Worm (Caenorhabditis elegans) whole organism, early embryonic: ENCODE data around the gene C09B8.4.

Experiments
- B0310.2 ChIP-seq: sonication (generic microtip); optimal IDR thresholded peaks from 2 replicates; lab custom pipeline; 2016; ENCODE audit warnings: mild to moderate bottlenecking, missing genetic modification characterization, missing compliant biosample characterization
- F13C5.2 ChIP-seq: sonication (generic microtip); optimal IDR thresholded peaks from 2 replicates; lab custom pipeline; 2017; ENCODE audit warnings: mild to moderate bottlenecking, missing genetic modification characterization, inconsistent platforms, missing compliant biosample characterization
- aly-1 ChIP-seq: sonication (generic microtip); optimal IDR thresholded peaks from 2 replicates; lab custom pipeline; 2016; ENCODE audit warnings: missing genetic modification characterization, missing compliant biosample characterization
- ama-1 ChIP-seq: fragments of 150-350 bp; optimal IDR thresholded peaks from 2 replicates; lab custom pipeline; 2014
- ceh-13 ChIP-seq: fragments of 200-800 bp; sonication (Bioruptor generic); optimal IDR thresholded peaks from 2 replicates; lab custom pipeline; 2018; ENCODE audit warnings: mild to moderate bottlenecking, missing genetic modification characterization, missing compliant biosample characterization
- ceh-36 ChIP-seq: sonication (generic microtip); optimal IDR thresholded peaks from 2 replicates; lab custom pipeline; 2016; ENCODE audit warnings: missing genetic modification characterization, inconsistent platforms, missing compliant biosample characterization
- ets-7 ChIP-seq: sonication (generic microtip); optimal IDR thresholded peaks from 2 replicates; lab custom pipeline; 2016; ENCODE audit warnings: missing genotype, missing genetic modification characterization, missing compliant biosample characterization
- flt-1 ChIP-seq: fragments of 200-800 bp; sonication (Bioruptor generic); IDR thresholded peaks from 2 replicates; pipeline ENCODE4 v1.3.6; 2022; ENCODE audit warnings: missing genetic modification characterization, missing compliant biosample characterization
- hmbx-1 ChIP-seq: sonication (generic microtip); optimal IDR thresholded peaks from 2 replicates; lab custom pipeline; 2016; ENCODE audit warnings: mild to moderate bottlenecking, missing genetic modification characterization, missing compliant biosample characterization
- hmg-4 ChIP-seq: fragments of 200-800 bp; sonication (Bioruptor generic); optimal IDR thresholded peaks from 2 replicates; lab custom pipeline; 2018; ENCODE audit warnings: mild to moderate bottlenecking, missing genetic modification characterization, missing compliant biosample characterization
- hnd-1 ChIP-seq: sonication (generic microtip); optimal IDR thresholded peaks from 2 replicates; lab custom pipeline; 2016; ENCODE audit warnings: missing genetic modification characterization, missing compliant biosample characterization
- pes-1 ChIP-seq: fragments of 200-800 bp; sonication (Bioruptor generic); IDR thresholded peaks from 2 replicates; pipeline ENCODE4 v1.3.6; 2022; ENCODE audit warnings: missing genetic modification reagents, missing genetic modification characterization, missing compliant biosample characterization
- scrt-1 ChIP-seq: fragments of 200-800 bp; sonication (Bioruptor generic); IDR thresholded peaks from 2 replicates; pipeline ENCODE4 v1.3.6; 2022; ENCODE audit warnings: missing genetic modification characterization, missing compliant biosample characterization
- sea-1 ChIP-seq: fragments of 200-800 bp; sonication (Bioruptor generic); conservative IDR thresholded peaks from 2 replicates; pipeline ENCODE4 v1.3.6; 2022; ENCODE audit warnings: missing genetic modification characterization, missing compliant biosample characterization
- tbx-11 ChIP-seq: fragments of 200-800 bp; sonication (Bioruptor generic); IDR thresholded peaks from 2 replicates; pipeline ENCODE4 v1.3.6; 2022; ENCODE audit warnings: missing genetic modification characterization, missing compliant biosample characterization
- tbx-37 ChIP-seq: fragments of 200-800 bp; sonication (Bioruptor generic); conservative IDR thresholded peaks from 2 replicates; pipeline ENCODE4 v1.3.6; 2022; ENCODE audit warnings: missing genetic modification reagents, missing genetic modification characterization, missing compliant biosample characterization
- tra-4 ChIP-seq: sonication (generic microtip); optimal IDR thresholded peaks from 2 replicates; lab custom pipeline; 2017; ENCODE audit warnings: missing genetic modification characterization, missing compliant biosample characterization

C09B8.4 gene

ce11 chrX:6019886-6020469 lies at the start of gene C09B8.4:
Gene C09B8.4 (minus strand): TSS chrX:6019936.
- TF ChIP-seq tra-4 (tag; lab: Kevin White, UChicago): no peak
- no peak for TF ChIP-seq F13C5.2 (tag; lab: Kevin White, UChicago)
- no peak for TF ChIP-seq B0310.2
- no peak for TF ChIP-seq ceh-13 (GFP tag; lab: Kevin White, UChicago)
- TF ChIP-seq tbx-11: no peak
- no peak for TF ChIP-seq flt-1 (GFP tag; lab: Robert Waterston, UW)
- TF ChIP-seq aly-1 (tag; lab: Kevin White, UChicago): no peak
- TF ChIP-seq hmbx-1: no peak

ce11 chrX:6066618-6067017 lies 46.9 kb upstream of the C09B8.4 start:
- TF ChIP-seq hnd-1 (tag; lab: Kevin White, UChicago) (no peak), sea-1 (no peak), ets-7 (no peak), scrt-1 (GFP tag; lab: Robert Waterston, UW) (no peak), tbx-11 (no peak), B0310.2 (no peak), tra-4 (tag; lab: Kevin White, UChicago) (no peak), hmbx-1 (no peak), hmg-4 (GFP tag; lab: Kevin White, UChicago) (no peak), F13C5.2 (tag; lab: Kevin White, UChicago) (no peak), ceh-13 (GFP tag; lab: Kevin White, UChicago) (no peak), ama-1 (lab: Kevin White, UChicago) (no peak), pes-1 (GFP tag; lab: Robert Waterston, UW) (no peak), ceh-36 (tag; lab: Kevin White, UChicago) (no peak), tbx-37 (GFP tag; lab: Robert Waterston, UW) (no peak), flt-1 (GFP tag; lab: Robert Waterston, UW) (no peak), aly-1 (tag; lab: Kevin White, UChicago) (no peak)

ce11 chrX:6065936-6066452 lies 46.3 kb upstream of the C09B8.4 start, which contains the start of gene ptr-4:
Gene ptr-4 (minus strand): TSS chrX:6065986.
- TF ChIP-seq B0310.2 (no peak), ets-7 (no peak), hnd-1 (tag; lab: Kevin White, UChicago) (no peak), tbx-37 (GFP tag; lab: Robert Waterston, UW) (no peak), sea-1 (no peak), ama-1 (lab: Kevin White, UChicago) (no peak), ceh-36 (tag; lab: Kevin White, UChicago) (no peak), tra-4 (tag; lab: Kevin White, UChicago) (no peak), hmbx-1 (no peak), scrt-1 (GFP tag; lab: Robert Waterston, UW) (no peak), F13C5.2 (tag; lab: Kevin White, UChicago) (no peak), aly-1 (tag; lab: Kevin White, UChicago) (no peak), hmg-4 (GFP tag; lab: Kevin White, UChicago) (no peak), flt-1 (GFP tag; lab: Robert Waterston, UW) (no peak), ceh-13 (GFP tag; lab: Kevin White, UChicago) (no peak), tbx-11 (no peak), pes-1 (GFP tag; lab: Robert Waterston, UW) (no peak)

- TF ChIP-seq pes-1 (GFP tag; lab: Robert Waterston, UW) (no peak), tra-4 (tag; lab: Kevin White, UChicago) (no peak), ets-7 (no peak), ceh-36 (tag; lab: Kevin White, UChicago) (no peak), scrt-1 (GFP tag; lab: Robert Waterston, UW) (no peak)
Measured at ce11 chrX:6064385-6064784, 44.6 kb upstream of the C09B8.4 start.

ce11 chrX:6059163-6059782 lies 39.5 kb upstream of the C09B8.4 start:
- TF ChIP-seq sea-1 (no peak), ceh-13 (GFP tag; lab: Kevin White, UChicago) (no peak), aly-1 (tag; lab: Kevin White, UChicago) (no peak), ceh-36 (tag; lab: Kevin White, UChicago) (no peak), ama-1 (lab: Kevin White, UChicago) (no peak), ets-7 (no peak), tbx-37 (GFP tag; lab: Robert Waterston, UW) (no peak), tbx-11 (no peak), hmg-4 (GFP tag; lab: Kevin White, UChicago) (no peak), flt-1 (GFP tag; lab: Robert Waterston, UW) (no peak), hmbx-1 (no peak), tra-4 (tag; lab: Kevin White, UChicago) (no peak), F13C5.2 (tag; lab: Kevin White, UChicago) (no peak), scrt-1 (GFP tag; lab: Robert Waterston, UW) (no peak), B0310.2 (no peak)

ce11 chrX:6057580-6058305 lies 38.0 kb upstream of the C09B8.4 start, which contains the start of gene gln-1:
Gene gln-1 (plus strand): TSS chrX:6058255.
- no peak for TF ChIP-seq aly-1 (tag; lab: Kevin White, UChicago)

- no peak for TF ChIP-seq aly-1 (tag; lab: Kevin White, UChicago)
- no peak for TF ChIP-seq tbx-37 (GFP tag; lab: Robert Waterston, UW)
- no peak for TF ChIP-seq scrt-1 (GFP tag; lab: Robert Waterston, UW)
- no peak for TF ChIP-seq ets-7
- TF ChIP-seq B0310.2: no peak
- TF ChIP-seq ceh-13 (GFP tag; lab: Kevin White, UChicago): no peak
- no peak for TF ChIP-seq hmg-4 (GFP tag; lab: Kevin White, UChicago)
- no peak for TF ChIP-seq tra-4 (tag; lab: Kevin White, UChicago)
- no peak for TF ChIP-seq hnd-1 (tag; lab: Kevin White, UChicago)
- TF ChIP-seq sea-1: no peak
- TF ChIP-seq flt-1 (GFP tag; lab: Robert Waterston, UW): no peak
- TF ChIP-seq hmbx-1: no peak
- no peak for TF ChIP-seq ceh-36 (tag; lab: Kevin White, UChicago)
Measured at ce11 chrX:6052744-6053143, 33.0 kb upstream of the C09B8.4 start, which contains the start of gene C45B2.6. Gene C45B2.6 (plus strand): TSS chrX:6052879.
